Worm (Caenorhabditis elegans) whole organism, L4 larva: ENCODE results near the gene ZK1307.7.

Experiments used
- D1046.2 ChIP-seq: fragments of 200-800 bp; sonication (Bioruptor generic); IDR thresholded peaks from 2 replicates; pipeline ENCODE4 v1.3.6; 2022; ENCODE audit warnings: missing genetic modification characterization, missing compliant biosample characterization
- F49E8.2 ChIP-seq: sonication (generic microtip); optimal IDR thresholded peaks from 2 replicates; lab custom pipeline; 2016; ENCODE audit warnings: missing compliant biosample characterization, mild to moderate bottlenecking, missing genetic modification characterization, borderline replicate concordance
- T26A8.4 ChIP-seq: fragments of 200-800 bp; sonication (Bioruptor generic); IDR thresholded peaks from 2 replicates; pipeline ENCODE4 v1.3.6; 2022; ENCODE audit warnings: missing genetic modification characterization, missing compliant biosample characterization
- aha-1 ChIP-seq: fragments of 150-350 bp; peaks from one replicate; lab custom pipeline; 2014; ENCODE audit warnings: missing biosample characterization, missing genetic modification characterization
- attf-4 ChIP-seq: sonication (generic microtip); optimal IDR thresholded peaks from 3 replicates; lab custom pipeline; 2017; ENCODE audit warnings: missing biosample characterization, missing genetic modification characterization
- ceh-20 ChIP-seq: fragments of 200-800 bp; sonication (Bioruptor generic); IDR thresholded peaks from 2 replicates; pipeline ENCODE4 v1.3.6; 2022; ENCODE audit warnings: missing genetic modification reagents, missing genetic modification characterization, missing compliant biosample characterization
- ceh-44 ChIP-seq: fragments of 200-800 bp; sonication (Bioruptor generic); IDR thresholded peaks from 2 replicates; pipeline ENCODE4 v1.3.6; 2022; ENCODE audit warnings: missing genetic modification reagents, missing genetic modification characterization, missing compliant biosample characterization
- daf-16 ChIP-seq, 3 experiments: sonication (generic microtip); optimal IDR thresholded peaks; 2 replicates each; lab custom pipeline; 2016 to 2017; ENCODE audit warnings: missing genetic modification characterization in 3 of 3, missing genetic modification reagents in 3 of 3, mild to moderate bottlenecking in 2 of 3, missing compliant biosample characterization in 2 of 3, missing biosample characterization in 1 of 3, moderate library complexity in 1 of 3
- dmd-6 ChIP-seq: fragments of 200-800 bp; sonication (Bioruptor generic); IDR thresholded peaks from 2 replicates; pipeline ENCODE4 v1.3.6; 2022; ENCODE audit warnings: missing genetic modification reagents, missing genetic modification characterization, missing compliant biosample characterization
- dmd-8 ChIP-seq: fragments of 200-800 bp; sonication (Bioruptor generic); IDR thresholded peaks from 2 replicates; pipeline ENCODE4 v1.3.6; 2022; ENCODE audit warnings: missing genetic modification characterization, missing compliant biosample characterization
- dpl-1 ChIP-seq: fragments of 150-350 bp; optimal IDR thresholded peaks from 2 replicates; lab custom pipeline; 2014; ENCODE audit warnings: missing biosample characterization, missing genetic modification reagents, missing genetic modification characterization
- dve-1 ChIP-seq: sonication (generic microtip); optimal IDR thresholded peaks from 2 replicates; lab custom pipeline; 2017; ENCODE audit warnings: antibody characterized with exemption, mild to moderate bottlenecking, missing genetic modification characterization, missing compliant biosample characterization; ENCODE audit not compliant: insufficient read depth
- hif-1 ChIP-seq, 2 experiments: sonication (generic microtip); optimal IDR thresholded peaks; 2 replicates each; lab custom pipeline; 2016 to 2017; ENCODE audit warnings: missing compliant biosample characterization in 2 of 2, missing genetic modification characterization in 2 of 2, missing genetic modification reagents in 2 of 2, missing genotype in 2 of 2, mild to moderate bottlenecking in 1 of 2
- hlh-11 ChIP-seq: fragments of 200-800 bp; sonication (Bioruptor generic); optimal IDR thresholded peaks from 2 replicates; lab custom pipeline; 2018; ENCODE audit warnings: mild to moderate bottlenecking, missing genetic modification characterization, missing compliant biosample characterization
- hlh-30 ChIP-seq: sonication (generic microtip); optimal IDR thresholded peaks from 2 replicates; lab custom pipeline; 2017; ENCODE audit warnings: antibody characterized with exemption, mild to moderate bottlenecking, missing genetic modification characterization, missing compliant biosample characterization; ENCODE audit not compliant: insufficient read depth
- lin-1 ChIP-seq: fragments of 200-800 bp; sonication (Bioruptor generic); IDR thresholded peaks from 2 replicates; pipeline ENCODE4 v1.3.6; 2022; ENCODE audit warnings: missing genetic modification reagents, missing genetic modification characterization, missing compliant biosample characterization
- lin-13 ChIP-seq: fragments of 150-350 bp; optimal IDR thresholded peaks from 2 replicates; lab custom pipeline; 2014; ENCODE audit warnings: missing biosample characterization, missing genetic modification reagents, missing genetic modification characterization
- lin-15B ChIP-seq: fragments of 150-350 bp; sonication (generic microtip); optimal IDR thresholded peaks from 3 replicates; lab custom pipeline; 2014; ENCODE audit warnings: missing biosample characterization, missing genetic modification characterization
- lin-29 ChIP-seq: fragments of 200-800 bp; sonication (Bioruptor generic); IDR thresholded peaks from 2 replicates; pipeline ENCODE4 v1.3.6; 2022; ENCODE audit warnings: missing genetic modification reagents, missing genetic modification characterization, missing compliant biosample characterization
- lin-38 ChIP-seq: fragments of 200-800 bp; sonication (Bioruptor generic); IDR thresholded peaks from 2 replicates; pipeline ENCODE4 v1.3.6; 2022; ENCODE audit warnings: missing genetic modification reagents, missing genetic modification characterization, missing compliant biosample characterization
- lin-39 ChIP-seq: fragments of 150-350 bp; optimal IDR thresholded peaks from 2 replicates; lab custom pipeline; 2014; ENCODE audit warnings: missing biosample characterization, missing genetic modification reagents, missing genetic modification characterization
- lir-3 ChIP-seq: sonication (generic microtip); optimal IDR thresholded peaks from 2 replicates; lab custom pipeline; 2016; ENCODE audit warnings: mild to moderate bottlenecking, missing genetic modification characterization, missing compliant biosample characterization
- lsy-2 ChIP-seq, 2 experiments: fragments of 150-350 bp in 1 of 2; sonication (generic microtip) in 1 of 2; optimal IDR thresholded peaks; 2 replicates each; lab custom pipeline; 2014 to 2017; ENCODE audit warnings: missing biosample characterization in 2 of 2, missing genetic modification characterization in 2 of 2
- mdl-1 ChIP-seq, 2 experiments: fragments of 150-350 bp in 1 of 2; sonication (generic microtip) in 1 of 2; optimal IDR thresholded peaks; 2 replicates each; lab custom pipeline; 2014 to 2017; ENCODE audit warnings: missing biosample characterization in 2 of 2, missing genetic modification characterization in 2 of 2
- mep-1 ChIP-seq: fragments of 150-350 bp; sonication (generic microtip); optimal IDR thresholded peaks from 3 replicates; lab custom pipeline; 2014; ENCODE audit warnings: missing biosample characterization, missing genetic modification characterization
- mes-2 ChIP-seq: sonication (generic microtip); optimal IDR thresholded peaks from 2 replicates; lab custom pipeline; 2016; ENCODE audit warnings: missing genotype, mild to moderate bottlenecking, missing genetic modification characterization, missing compliant biosample characterization; ENCODE audit not compliant: poor library complexity, severe bottlenecking
- mxl-2 ChIP-seq: fragments of 200-800 bp; sonication (Bioruptor generic); conservative IDR thresholded peaks from 2 replicates; pipeline ENCODE4 v1.3.6; 2022; ENCODE audit warnings: missing genetic modification reagents, missing genetic modification characterization, missing compliant biosample characterization
- mxl-3 ChIP-seq: fragments of 200-800 bp; sonication (Bioruptor generic); optimal IDR thresholded peaks from 2 replicates; lab custom pipeline; 2018; ENCODE audit warnings: mild to moderate bottlenecking, missing genetic modification characterization, missing compliant biosample characterization
- nhr-10 ChIP-seq: fragments of 150-350 bp; optimal IDR thresholded peaks from 2 replicates; lab custom pipeline; 2014; ENCODE audit warnings: missing biosample characterization, missing genetic modification characterization
- nhr-102 ChIP-seq: sonication (generic microtip); optimal IDR thresholded peaks from 2 replicates; lab custom pipeline; 2016; ENCODE audit warnings: mild to moderate bottlenecking, missing genetic modification characterization, moderate library complexity, missing compliant biosample characterization
- nhr-11 ChIP-seq: fragments of 150-350 bp; optimal IDR thresholded peaks from 2 replicates; lab custom pipeline; 2014; ENCODE audit warnings: missing biosample characterization, missing genetic modification characterization
- nhr-25 ChIP-seq: sonication (generic microtip); optimal IDR thresholded peaks from 2 replicates; lab custom pipeline; 2017; ENCODE audit warnings: missing genetic modification characterization, mild to moderate bottlenecking, missing compliant biosample characterization, antibody characterized with exemption, moderate library complexity, borderline replicate concordance; ENCODE audit not compliant: insufficient read depth
- nhr-28 ChIP-seq: fragments of 150-350 bp; optimal IDR thresholded peaks from 2 replicates; lab custom pipeline; 2014; ENCODE audit warnings: missing biosample characterization, missing genetic modification characterization
- nhr-48 ChIP-seq: sonication (generic microtip); optimal IDR thresholded peaks from 2 replicates; lab custom pipeline; 2016; ENCODE audit warnings: mild to moderate bottlenecking, missing genetic modification characterization, missing compliant biosample characterization
- nhr-6 ChIP-seq: fragments of 150-350 bp; optimal IDR thresholded peaks from 2 replicates; lab custom pipeline; 2014; ENCODE audit warnings: missing biosample characterization, missing genetic modification characterization
- php-3 ChIP-seq: fragments of 200-800 bp; sonication (Bioruptor generic); IDR thresholded peaks from 2 replicates; pipeline ENCODE4 v1.3.6; 2022; ENCODE audit warnings: missing genetic modification reagents, missing genetic modification characterization, missing compliant biosample characterization
- pqm-1 ChIP-seq: sonication (generic microtip); optimal IDR thresholded peaks from 2 replicates; lab custom pipeline; 2017; ENCODE audit warnings: missing biosample characterization, missing genetic modification characterization
- rbr-2 ChIP-seq: sonication (generic microtip); optimal IDR thresholded peaks from 2 replicates; lab custom pipeline; 2016; ENCODE audit warnings: missing genotype, missing genetic modification characterization, missing compliant biosample characterization
- saeg-2 ChIP-seq: fragments of 200-800 bp; sonication (Bioruptor generic); IDR thresholded peaks from 2 replicates; pipeline ENCODE4 v1.3.6; 2022; ENCODE audit warnings: missing genetic modification reagents, missing genetic modification characterization, missing compliant biosample characterization
- sdz-12 ChIP-seq: fragments of 200-800 bp; sonication (Bioruptor generic); optimal IDR thresholded peaks from 2 replicates; lab custom pipeline; 2018; ENCODE audit warnings: mild to moderate bottlenecking, missing genetic modification characterization, missing compliant biosample characterization
- spr-3 ChIP-seq: fragments of 200-800 bp; sonication (Bioruptor generic); optimal IDR thresholded peaks from 2 replicates; lab custom pipeline; 2018; ENCODE audit warnings: mild to moderate bottlenecking, missing genetic modification characterization, missing compliant biosample characterization
- tag-97 ChIP-seq: fragments of 200-800 bp; sonication (Bioruptor generic); IDR thresholded peaks from 2 replicates; pipeline ENCODE4 v1.3.6; 2022; ENCODE audit warnings: missing genetic modification characterization, missing compliant biosample characterization
- tra-1 ChIP-seq: fragments of 200-800 bp; sonication (Bioruptor generic); IDR thresholded peaks from 2 replicates; pipeline ENCODE4 v1.3.6; 2022; ENCODE audit warnings: missing genetic modification reagents, missing genetic modification characterization, missing compliant biosample characterization
- unc-130 ChIP-seq: sonication (generic microtip); optimal IDR thresholded peaks from 2 replicates; lab custom pipeline; 2016; ENCODE audit warnings: missing genetic modification reagents, missing genetic modification characterization, missing compliant biosample characterization
- unc-39 ChIP-seq: sonication (generic microtip); optimal IDR thresholded peaks from 2 replicates; lab custom pipeline; 2017; ENCODE audit warnings: missing biosample characterization, missing genetic modification characterization
- unc-62 ChIP-seq, 3 experiments: fragments of 150-350 bp in 1 of 3; sonication (generic microtip); optimal IDR thresholded peaks in 2 of 3; peaks in 1 of 3; 1 replicate in 1 of 3; 2 replicates in 2 of 3; lab custom pipeline; 2014 to 2017; ENCODE audit warnings: missing biosample characterization in 3 of 3, missing genetic modification characterization in 3 of 3, missing genetic modification reagents in 3 of 3, missing genotype in 1 of 3
- zag-1 ChIP-seq: fragments of 150-350 bp; optimal IDR thresholded peaks from 2 replicates; lab custom pipeline; 2014; ENCODE audit warnings: missing biosample characterization, missing genetic modification characterization
- zfp-2 ChIP-seq: sonication (generic microtip); optimal IDR thresholded peaks from 2 replicates; lab custom pipeline; 2016; ENCODE audit warnings: mild to moderate bottlenecking, missing genetic modification characterization, missing compliant biosample characterization
- ztf-7 ChIP-seq: fragments of 150-350 bp; optimal IDR thresholded peaks from 2 replicates; lab custom pipeline; 2014; ENCODE audit warnings: missing biosample characterization, missing genetic modification characterization

The ZK1307.7 gene

ce11 chrII:9601069-9601468 lies 35.3 kb upstream of the ZK1307.7 start:
- TF ChIP-seq tra-1: 0 out of 2 replicates have a peak, but pooled peaks have one; percentile 10
- no peak for TF ChIP-seq unc-39 (tag; lab: Kevin White, UChicago)
- peak; percentile 56 for TF ChIP-seq lin-1 (GFP tag; lab: Robert Waterston, UW)
- TF ChIP-seq dpl-1 (GFP tag; lab: Kevin White, UChicago): peak; percentile 8
- no peak for TF ChIP-seq ceh-44 (GFP tag; lab: Robert Waterston, UW)
- peak; percentile 100 for TF ChIP-seq mxl-3 (GFP tag; lab: Kevin White, UChicago)
- peak; percentile 58 for TF ChIP-seq nhr-6
- peak; percentile 91 for TF ChIP-seq nhr-28
- peak; percentile 91 for TF ChIP-seq hlh-30
- peak; percentile 88 for TF ChIP-seq hlh-11 (tag; lab: Kevin White, UChicago)
- peak in 1 of 2 experiments; percentile 37 for TF ChIP-seq hif-1 (tag; optimal IDR thresholded peaks at IDR 0.05; lab: Kevin White, UChicago)
- TF ChIP-seq mep-1 (tag; lab: Kevin White, UChicago): peak; percentile 66
- TF ChIP-seq unc-62 (GFP tag; optimal IDR thresholded peaks at IDR 0.05 in 1 of 2; lab: Kevin White, UChicago): peak in 1 of 2 experiments; percentile 100
- no peak for TF ChIP-seq unc-62 (tag; optimal IDR thresholded peaks at IDR 0.05; lab: Kevin White, UChicago)
- TF ChIP-seq nhr-102 (tag; lab: Kevin White, UChicago): peak; percentile 49
- peak; percentile 94 for TF ChIP-seq dmd-6 (GFP tag; lab: Robert Waterston, UW)
- TF ChIP-seq nhr-11: peak; percentile 96
- TF ChIP-seq aha-1: peak; percentile 95
- TF ChIP-seq mes-2 (tag; lab: Kevin White, UChicago): peak; percentile 0
- TF ChIP-seq rbr-2: peak; percentile 29
- no peak for TF ChIP-seq ztf-7 (tag; lab: Kevin White, UChicago)
- TF ChIP-seq zag-1 (tag; lab: Kevin White, UChicago): no peak
- peak; percentile 33; the same call in 1 of the 2 replicates for TF ChIP-seq php-3 (GFP tag; lab: Robert Waterston, UW)
- TF ChIP-seq lsy-2 (tag; optimal IDR thresholded peaks at IDR 0.05; lab: Kevin White, UChicago): peak in 1 of 2 experiments; percentile 60
- TF ChIP-seq lin-38 (GFP tag; lab: Robert Waterston, UW): peak; percentile 20; the same call in 1 of the 2 replicates
- TF ChIP-seq nhr-48 (tag; lab: Kevin White, UChicago): peak; percentile 90
- peak; percentile 74 for TF ChIP-seq nhr-10 (tag; lab: Kevin White, UChicago)
- 0 out of 2 replicates have a peak, but pooled peaks have one; percentile 18 for TF ChIP-seq saeg-2
- TF ChIP-seq lin-29 (GFP tag; lab: Robert Waterston, UW): no peak
- TF ChIP-seq lir-3 (tag; lab: Kevin White, UChicago): no peak
- TF ChIP-seq pqm-1: peak; percentile 28
- TF ChIP-seq ceh-20: 0 out of 2 replicates have a peak, but pooled peaks have one; percentile 47
- peak; percentile 73 for TF ChIP-seq dve-1 (tag; lab: Kevin White, UChicago)
- TF ChIP-seq dmd-8: 0 out of 2 replicates have a peak, but pooled peaks have one; percentile 53
- TF ChIP-seq lin-13 (GFP tag; lab: Kevin White, UChicago): peak; percentile 35
- TF ChIP-seq lin-15B (tag; lab: Kevin White, UChicago): no peak
- no peak for TF ChIP-seq daf-16 (GFP tag; optimal IDR thresholded peaks at IDR 0.05; lab: Kevin White, UChicago)
- peak; percentile 82 for TF ChIP-seq daf-16 (tag; optimal IDR thresholded peaks at IDR 0.05; lab: Kevin White, UChicago)
- peak; percentile 29 for TF ChIP-seq nhr-25
- TF ChIP-seq mxl-2 (GFP tag; lab: Robert Waterston, UW): no peak
- TF ChIP-seq mdl-1 (tag; optimal IDR thresholded peaks at IDR 0.05; lab: Kevin White, UChicago): peak; percentile 50 to 96

DNA sequence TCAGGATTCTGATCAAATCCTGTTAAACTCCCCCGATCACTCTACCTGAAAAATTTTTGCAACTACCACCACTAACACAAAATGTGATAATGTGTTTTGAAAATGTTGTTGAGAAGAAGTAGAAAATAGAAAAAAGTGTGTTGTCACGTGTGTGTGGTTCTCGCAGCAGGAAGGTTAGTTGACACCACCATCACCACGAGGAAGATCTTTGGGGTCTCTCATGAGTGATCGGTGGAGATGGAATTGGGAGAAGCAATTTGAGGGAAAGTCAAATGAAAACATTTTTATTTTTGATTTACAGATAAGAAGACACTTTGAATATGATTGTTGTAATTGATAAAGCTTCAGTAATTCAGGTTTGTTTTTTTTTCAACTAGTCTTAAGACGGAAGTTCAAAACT lies 34.7 kb upstream of the ZK1307.7 start:
- TF ChIP-seq lin-15B (tag; lab: Kevin White, UChicago): no peak
- peak; percentile 69 for TF ChIP-seq dmd-6 (GFP tag; lab: Robert Waterston, UW)
- TF ChIP-seq dmd-8: no peak
- no peak for TF ChIP-seq sdz-12 (GFP tag; lab: Kevin White, UChicago)
- TF ChIP-seq F49E8.2 (tag; lab: Kevin White, UChicago): no peak
- TF ChIP-seq dve-1 (tag; lab: Kevin White, UChicago): peak; percentile 79
- TF ChIP-seq dpl-1 (GFP tag; lab: Kevin White, UChicago): no peak
- no peak for TF ChIP-seq zfp-2 (tag; lab: Kevin White, UChicago)
- TF ChIP-seq spr-3 (GFP tag; lab: Kevin White, UChicago): no peak
- TF ChIP-seq D1046.2 (GFP tag; lab: Robert Waterston, UW): no peak
- peak; percentile 77 for TF ChIP-seq hlh-11 (tag; lab: Kevin White, UChicago)
- no peak for TF ChIP-seq attf-4 (tag; lab: Kevin White, UChicago)
- TF ChIP-seq T26A8.4 (GFP tag; lab: Robert Waterston, UW): no peak
- TF ChIP-seq nhr-102 (tag; lab: Kevin White, UChicago): no peak
- no peak for TF ChIP-seq unc-130 (GFP tag; lab: Kevin White, UChicago)
- TF ChIP-seq rbr-2: no peak
- no peak for TF ChIP-seq lin-39
- peak; percentile 49 for TF ChIP-seq mep-1 (tag; lab: Kevin White, UChicago)
- TF ChIP-seq tag-97: no peak
